Worm (Caenorhabditis elegans): ENCODE results near the gene Y38E10A.1.

ce11 chrII:12615413-12615812, 45.0 kb upstream of the Y38E10A.1 start:
- TF ChIP-seq unc-62 (GFP tag; optimal IDR thresholded peaks at IDR 0.05) (no peak), nhr-25 (tag; optimal IDR thresholded peaks at IDR 0.05) (no peak), snpc-4 (tag; optimal IDR thresholded peaks at IDR 0.05) (no peak), ztf-11 (tag; optimal IDR thresholded peaks at IDR 0.05) (no peak), nhr-12 (tag; optimal IDR thresholded peaks at IDR 0.05) (no peak), lin-13 (GFP tag; optimal IDR thresholded peaks at IDR 0.05) (no peak), alr-1 (tag; optimal IDR thresholded peaks at IDR 0.05) (no peak), F13H6.1 (tag; optimal IDR thresholded peaks at IDR 0.05) (no peak), unc-39 (tag; optimal IDR thresholded peaks at IDR 0.05) (no peak), skn-1 (tag; optimal IDR thresholded peaks at IDR 0.05) (no peak), zag-1 (tag; optimal IDR thresholded peaks at IDR 0.05) (no peak), nhr-237 (tag; optimal IDR thresholded peaks at IDR 0.05) (no peak), nhr-6 (tag; optimal IDR thresholded peaks at IDR 0.05) (no peak), dmd-4 (tag; optimal IDR thresholded peaks at IDR 0.05) (no peak)

Data from whole organism, L2 larva.